Worm (Caenorhabditis elegans) whole organism, young adult: ENCODE data around the gene F20D6.2.

Experiments
- ZK185.1 ChIP-seq: sonication (generic microtip); optimal IDR thresholded peaks from 2 replicates; lab custom pipeline; 2016; ENCODE audit warnings: mild to moderate bottlenecking, missing genetic modification characterization, missing compliant biosample characterization; ENCODE audit not compliant: poor library complexity, severe bottlenecking
- ceh-40 ChIP-seq: fragments of 200-800 bp; sonication (Bioruptor generic); IDR thresholded peaks from 2 replicates; pipeline ENCODE4 v1.3.6; 2022; ENCODE audit warnings: missing genetic modification characterization, missing compliant biosample characterization
- hmg-20 ChIP-seq: fragments of 200-800 bp; sonication (Bioruptor generic); IDR thresholded peaks from 2 replicates; pipeline ENCODE4 v1.3.6; 2022; ENCODE audit warnings: missing genetic modification reagents, missing genetic modification characterization, missing compliant biosample characterization
- hrde-1 ChIP-seq: sonication (generic microtip); optimal IDR thresholded peaks from 2 replicates; lab custom pipeline; 2016; ENCODE audit warnings: missing genetic modification characterization, mild to moderate bottlenecking, missing compliant biosample characterization, moderate library complexity, missing genotype, missing genetic modification reagents, borderline replicate concordance
- lsy-27 ChIP-seq: sonication (generic microtip); optimal IDR thresholded peaks from 2 replicates; lab custom pipeline; 2017; ENCODE audit warnings: missing genetic modification characterization, mild to moderate bottlenecking, missing compliant biosample characterization, antibody characterized with exemption, missing genotype, borderline replicate concordance; ENCODE audit not compliant: insufficient read depth
- madf-3 ChIP-seq: fragments of 200-800 bp; sonication (Bioruptor generic); IDR thresholded peaks from 2 replicates; pipeline ENCODE4 v1.3.6; 2022; ENCODE audit warnings: missing genetic modification reagents, missing genetic modification characterization, missing compliant biosample characterization
- mcd-1 ChIP-seq: fragments of 200-800 bp; sonication (Bioruptor generic); IDR thresholded peaks from 2 replicates; pipeline ENCODE4 v1.3.6; 2022; ENCODE audit warnings: missing genetic modification reagents, missing genetic modification characterization, missing compliant biosample characterization
- snpc-1.1 ChIP-seq: sonication (generic microtip); optimal IDR thresholded peaks from 2 replicates; lab custom pipeline; 2017; ENCODE audit warnings: missing genetic modification characterization, mild to moderate bottlenecking, missing compliant biosample characterization, antibody characterized with exemption, moderate library complexity, missing genotype, missing genetic modification reagents; ENCODE audit not compliant: insufficient read depth
- snpc-4 ChIP-seq, 5 experiments: fragments of 150-350 bp in 1 of 5; sonication (generic microtip) in 4 of 5; optimal IDR thresholded peaks; 2 replicates each; lab custom pipeline; 2014 to 2018; ENCODE audit warnings: missing genetic modification characterization in 5 of 5, missing biosample characterization in 3 of 5, antibody characterized with exemption in 2 of 5, mild to moderate bottlenecking in 2 of 5, missing compliant biosample characterization in 2 of 5, missing genotype in 2 of 5, moderate library complexity in 2 of 5, missing genetic modification reagents in 1 of 5
- xnd-1 ChIP-seq: sonication (generic microtip); optimal IDR thresholded peaks from 2 replicates; lab custom pipeline; 2016; ENCODE audit warnings: missing genotype, missing genetic modification reagents, missing genetic modification characterization, missing compliant biosample characterization
- zfh-2 ChIP-seq: fragments of 200-800 bp; sonication (Bioruptor generic); conservative IDR thresholded peaks from 2 replicates; pipeline ENCODE4 v1.3.6; 2022; ENCODE audit warnings: missing genetic modification reagents, missing genetic modification characterization, missing compliant biosample characterization

DNA sequence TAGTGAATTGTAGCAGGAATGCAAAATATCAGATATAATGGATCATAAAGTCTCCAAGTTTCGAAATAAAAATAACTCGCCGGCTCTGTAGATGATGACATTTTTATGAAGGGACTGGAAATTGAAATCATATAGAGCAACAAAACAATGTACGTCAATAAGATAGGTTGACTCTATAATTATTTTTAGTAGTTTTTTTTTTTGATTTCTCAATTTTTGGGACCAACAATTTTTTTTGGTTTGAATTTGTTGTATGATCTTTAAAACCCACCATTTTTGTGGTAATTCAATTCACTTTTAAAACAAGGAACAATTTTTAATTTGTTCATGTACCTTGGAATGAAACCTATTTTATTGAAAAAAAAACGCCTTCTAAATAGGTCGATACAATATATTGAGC is 4.2 kb downstream of the F20D6.2 start, which contains the start of gene F20D6.12:
- no peak for TF ChIP-seq snpc-4 (GFP tag; optimal IDR thresholded peaks at IDR 0.05; lab: Kevin White, UChicago)
- no peak for TF ChIP-seq snpc-4 (tag; optimal IDR thresholded peaks at IDR 0.05; lab: Kevin White, UChicago)
- TF ChIP-seq mcd-1 (GFP tag; lab: Robert Waterston, UW) = no peak
- TF ChIP-seq xnd-1 (tag; lab: Kevin White, UChicago) = no peak
- TF ChIP-seq snpc-1.1 = no peak
- no peak for TF ChIP-seq ZK185.1 (tag; lab: Kevin White, UChicago)
- no peak for TF ChIP-seq madf-3 (GFP tag; lab: Robert Waterston, UW)
- TF ChIP-seq hrde-1 (tag; lab: Kevin White, UChicago) = no peak
- no peak for TF ChIP-seq ceh-40 (GFP tag; lab: Robert Waterston, UW)
- no peak for TF ChIP-seq lsy-27 (tag; lab: Kevin White, UChicago)
- no peak for TF ChIP-seq zfh-2 (GFP tag; lab: Robert Waterston, UW)
- TF ChIP-seq hmg-20 (GFP tag; lab: Robert Waterston, UW) = no peak
